Worm (Caenorhabditis elegans): ENCODE data around the gene F12E12.1.
"Not testable (repeated sequence)": the region's sequence is repeated elsewhere in the genome, so short reads cannot be mapped to it uniquely, and the experiment has no call there.

Gene F12E12.1

DNA sequence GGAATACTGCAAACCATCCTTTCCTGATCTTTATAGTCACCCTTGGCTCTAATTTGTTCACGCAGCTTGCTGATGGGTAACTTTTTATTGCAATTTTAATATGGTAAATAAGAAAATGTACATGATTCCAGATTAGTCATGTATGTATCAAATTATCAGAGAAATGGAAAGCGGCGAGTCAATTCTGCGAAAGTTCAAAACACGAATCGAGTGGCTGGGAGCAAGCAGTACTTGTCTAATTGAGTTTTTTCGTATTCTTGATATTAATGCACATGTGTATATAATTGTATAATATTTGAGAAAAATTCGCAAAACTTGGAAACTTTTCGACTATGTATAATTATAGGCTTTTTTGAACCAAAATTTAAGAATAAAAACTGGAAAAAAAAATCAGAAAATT is 17.3 kb downstream of the F12E12.1 start, which contains the start of gene T24E12.12:
T24E12.12 (plus strand) TSS at position 281 of the 400 bp plus-strand sequence.
- TF ChIP-seq aly-1 (tag; optimal IDR thresholded peaks at IDR 0.05) (no peak), ceh-13 (GFP tag; optimal IDR thresholded peaks at IDR 0.05) (no peak), flt-1 (GFP tag; IDR thresholded peaks at IDR 0.05) (no peak), pes-1 (GFP tag; IDR thresholded peaks at IDR 0.05) (no peak), sea-1 (GFP tag; conservative IDR thresholded peaks at IDR 0.05) (no peak), B0310.2 (tag; optimal IDR thresholded peaks at IDR 0.05) (no peak)

DNA sequence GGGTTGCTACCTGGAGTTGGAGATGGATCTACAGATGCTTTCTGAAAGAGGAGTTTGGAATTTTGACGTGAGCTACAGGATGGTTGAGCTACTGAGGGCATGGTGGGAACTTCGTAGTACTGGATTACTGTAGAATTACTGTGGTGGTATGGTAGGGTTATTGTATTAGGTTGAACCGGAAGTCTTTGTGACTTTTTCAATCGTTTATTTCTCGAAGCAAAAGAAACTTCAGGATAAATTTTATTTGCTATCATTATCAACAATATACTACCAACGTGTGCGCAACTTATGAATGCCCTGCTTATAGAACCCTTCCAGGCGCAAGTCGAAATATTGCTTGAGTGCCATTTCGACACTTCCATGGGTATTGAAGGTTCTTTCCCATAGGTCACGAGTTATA is 19.9 kb downstream of the F12E12.1 start, which contains the start of gene T24E12.6:
T24E12.6 (minus strand) TSS at position 101 of the 400 bp plus-strand sequence.
- TF ChIP-seq F13C5.2, aly-1, ets-7 (tag; optimal IDR thresholded peaks at IDR 0.05): not testable (repeated sequence)

DNA sequence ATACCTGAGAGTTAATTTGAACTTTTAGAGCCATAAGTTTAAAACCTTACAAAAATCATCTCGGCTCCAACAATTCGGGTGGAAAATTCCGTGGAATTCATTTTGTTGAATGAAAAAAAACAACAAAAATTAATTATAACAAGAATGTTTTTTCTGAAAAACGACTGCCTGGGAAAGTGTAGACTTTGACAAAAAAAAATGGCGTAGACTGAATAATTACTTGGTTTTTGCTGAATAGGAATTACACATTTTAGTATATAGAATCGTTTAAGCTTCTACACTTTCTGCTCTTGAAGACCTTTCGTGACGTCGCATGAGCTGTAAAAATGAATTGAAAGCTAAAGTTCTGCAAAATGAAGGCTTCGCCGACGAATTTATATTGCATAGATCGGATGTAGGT is 22.8 kb downstream of the F12E12.1 start, which contains the start of gene srx-112:
srx-112 (minus strand) TSS at position 101 of the 400 bp plus-strand sequence.
- no peak for TF ChIP-seq flt-1 (GFP tag; IDR thresholded peaks at IDR 0.05)
- TF ChIP-seq hmbx-1 (tag; optimal IDR thresholded peaks at IDR 0.05) = no peak
- no peak for TF ChIP-seq tbx-37 (GFP tag; conservative IDR thresholded peaks at IDR 0.05)
- TF ChIP-seq ceh-13 (GFP tag; optimal IDR thresholded peaks at IDR 0.05) = no peak
- no peak for TF ChIP-seq sea-1 (GFP tag; conservative IDR thresholded peaks at IDR 0.05)
- no peak for TF ChIP-seq tbx-11 (GFP tag; IDR thresholded peaks at IDR 0.05)

DNA sequence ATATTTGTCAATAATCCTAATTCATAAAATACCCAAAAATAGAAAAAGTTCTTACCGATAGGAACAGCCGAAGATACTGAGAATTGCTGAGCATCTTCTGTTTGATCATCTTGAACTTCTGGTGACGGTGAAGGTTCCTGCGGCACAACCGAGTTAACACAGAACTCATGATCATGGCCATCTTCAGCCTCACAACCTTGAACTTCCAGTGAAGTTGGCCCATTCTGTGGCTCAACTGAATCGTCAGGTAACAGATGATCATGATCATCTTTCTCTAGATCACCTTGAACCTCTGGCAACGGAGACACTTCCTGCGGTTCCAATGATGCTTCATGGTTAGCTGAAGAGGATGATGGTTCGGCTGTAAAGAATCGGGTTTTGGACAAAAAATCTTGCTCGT is 30.0 kb downstream of the F12E12.1 start:
- TF ChIP-seq ceh-13 (GFP tag; optimal IDR thresholded peaks at IDR 0.05) (no peak), F13C5.2 (tag; optimal IDR thresholded peaks at IDR 0.05) (no peak), ets-7 (tag; optimal IDR thresholded peaks at IDR 0.05) (no peak), ama-1 (optimal IDR thresholded peaks at IDR 0.05) (no peak), B0310.2 (tag; optimal IDR thresholded peaks at IDR 0.05) (no peak), ceh-36 (tag; optimal IDR thresholded peaks at IDR 0.05) (no peak), aly-1 (tag; optimal IDR thresholded peaks at IDR 0.05) (no peak), flt-1 (GFP tag; IDR thresholded peaks at IDR 0.05) (no peak), scrt-1 (GFP tag; IDR thresholded peaks at IDR 0.05) (no peak), hmg-4 (GFP tag; optimal IDR thresholded peaks at IDR 0.05) (no peak), tra-4 (tag; optimal IDR thresholded peaks at IDR 0.05) (no peak), pes-1 (GFP tag; IDR thresholded peaks at IDR 0.05) (no peak), sea-1 (GFP tag; conservative IDR thresholded peaks at IDR 0.05) (no peak), tbx-11 (GFP tag; IDR thresholded peaks at IDR 0.05) (no peak)

DNA sequence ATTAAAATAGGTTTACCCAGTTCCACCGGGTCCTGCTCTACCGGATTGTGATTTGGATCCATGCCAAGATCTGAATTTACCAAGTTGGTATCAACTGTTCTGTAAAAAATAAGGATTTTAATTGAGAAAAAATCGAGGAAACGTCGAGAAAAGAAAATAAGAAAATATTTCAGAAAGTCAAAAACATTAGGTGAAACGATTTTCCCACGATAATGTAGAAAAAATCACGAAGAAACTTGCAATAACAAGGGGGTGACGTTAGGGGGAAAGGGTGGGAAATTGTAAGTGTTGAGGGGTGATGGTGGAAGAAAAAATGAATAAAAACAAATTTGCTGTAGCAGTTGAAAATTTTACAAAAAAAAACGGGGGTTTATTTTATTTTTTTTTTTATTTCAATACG is 31.4 kb downstream of the F12E12.1 start, which contains the start of gene T24E12.10:
T24E12.10 (minus strand) TSS at position 101 of the 400 bp plus-strand sequence.
- TF ChIP-seq scrt-1 (GFP tag; IDR thresholded peaks at IDR 0.05) (no peak), ama-1 (optimal IDR thresholded peaks at IDR 0.05) (no peak), F13C5.2 (tag; optimal IDR thresholded peaks at IDR 0.05) (no peak), B0310.2 (tag; optimal IDR thresholded peaks at IDR 0.05) (no peak), ceh-36 (tag; optimal IDR thresholded peaks at IDR 0.05) (no peak)

DNA sequence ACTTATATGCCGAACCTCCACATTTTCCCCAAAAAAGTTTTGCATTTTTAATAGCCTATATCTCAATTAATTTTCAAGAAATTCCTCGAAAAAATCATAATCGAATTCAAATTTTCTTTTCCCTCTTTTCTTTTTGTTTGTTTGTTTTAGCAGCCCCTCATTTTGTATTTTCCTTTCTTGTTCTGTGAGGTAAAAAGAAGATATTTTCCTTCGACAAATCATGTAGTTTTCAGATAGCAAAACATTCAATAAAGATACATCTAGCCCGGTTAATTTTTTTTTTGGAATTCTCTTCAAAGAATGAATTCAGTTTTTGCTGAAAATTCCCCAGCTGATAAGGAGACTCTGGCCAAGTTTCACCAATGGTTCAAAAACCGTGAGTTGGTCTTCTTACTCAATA is 34.0 kb downstream of the F12E12.1 start, which contains the start of gene T24E12.3:
T24E12.3 (plus strand) TSS at position 301 of the 400 bp plus-strand sequence.
- TF ChIP-seq scrt-1 (GFP tag; IDR thresholded peaks at IDR 0.05) (no peak), aly-1 (tag; optimal IDR thresholded peaks at IDR 0.05) (no peak), sea-1 (GFP tag; conservative IDR thresholded peaks at IDR 0.05) (no peak), hnd-1 (tag; optimal IDR thresholded peaks at IDR 0.05) (no peak), ama-1 (optimal IDR thresholded peaks at IDR 0.05) (no peak), B0310.2 (tag; optimal IDR thresholded peaks at IDR 0.05) (no peak), tbx-37 (GFP tag; conservative IDR thresholded peaks at IDR 0.05) (no peak), hmg-4 (GFP tag; optimal IDR thresholded peaks at IDR 0.05) (no peak), ceh-13 (GFP tag; optimal IDR thresholded peaks at IDR 0.05) (no peak), F13C5.2 (tag; optimal IDR thresholded peaks at IDR 0.05) (no peak), tbx-11 (GFP tag; IDR thresholded peaks at IDR 0.05) (no peak), ets-7 (tag; optimal IDR thresholded peaks at IDR 0.05) (no peak), hmbx-1 (tag; optimal IDR thresholded peaks at IDR 0.05) (no peak), tra-4 (tag; optimal IDR thresholded peaks at IDR 0.05) (no peak), flt-1 (GFP tag; IDR thresholded peaks at IDR 0.05) (no peak), ceh-36 (tag; optimal IDR thresholded peaks at IDR 0.05) (no peak), pes-1 (GFP tag; IDR thresholded peaks at IDR 0.05) (no peak)

DNA sequence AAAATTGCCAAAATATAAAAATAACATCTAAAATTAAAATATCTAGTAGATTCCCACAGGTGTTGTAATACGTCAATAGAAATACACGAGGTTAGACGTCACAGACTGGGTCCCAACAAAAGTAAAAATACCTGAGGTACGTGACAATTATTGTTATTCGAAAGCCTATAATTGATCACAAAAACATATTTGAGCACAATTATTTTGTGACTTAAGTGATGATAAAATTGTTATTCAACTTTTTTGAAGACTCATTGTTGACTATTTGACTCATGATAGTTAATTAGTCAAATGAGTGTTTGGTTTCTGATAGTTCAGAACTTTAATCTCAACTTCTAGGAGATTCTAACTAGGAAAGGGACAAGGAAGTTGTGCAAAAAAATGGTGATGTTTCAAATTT is 36.1 kb downstream of the F12E12.1 start:
- TF ChIP-seq ama-1 (optimal IDR thresholded peaks at IDR 0.05) = no peak
- TF ChIP-seq F13C5.2 (tag; optimal IDR thresholded peaks at IDR 0.05) = no peak
- TF ChIP-seq ceh-13 (GFP tag; optimal IDR thresholded peaks at IDR 0.05) = no peak
- no peak for TF ChIP-seq hmbx-1 (tag; optimal IDR thresholded peaks at IDR 0.05)
- no peak for TF ChIP-seq hmg-4 (GFP tag; optimal IDR thresholded peaks at IDR 0.05)

DNA sequence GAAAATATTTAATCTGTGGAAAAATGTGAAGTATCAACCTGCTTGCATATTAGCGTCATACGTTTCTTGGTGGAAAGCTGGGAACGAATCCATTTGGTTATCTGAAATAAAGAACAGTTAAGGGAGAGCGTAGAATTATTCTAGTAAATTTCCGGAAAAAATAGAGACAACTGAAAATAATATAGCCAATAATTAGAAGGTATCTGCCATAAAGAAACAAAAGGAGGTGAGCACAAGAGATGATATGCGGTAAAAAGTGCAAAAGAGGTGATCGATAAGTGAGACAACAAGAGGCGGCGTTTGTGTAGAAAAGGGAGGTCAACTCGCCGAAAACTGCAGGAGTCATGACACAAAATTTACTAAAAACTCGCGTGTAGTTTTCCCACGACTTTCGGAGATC is 37.8 kb downstream of the F12E12.1 start, which contains the start of gene T24E12.11:
T24E12.11 (minus strand) TSS at position 101 of the 400 bp plus-strand sequence.
- no peak for TF ChIP-seq pes-1 (GFP tag; IDR thresholded peaks at IDR 0.05)

DNA sequence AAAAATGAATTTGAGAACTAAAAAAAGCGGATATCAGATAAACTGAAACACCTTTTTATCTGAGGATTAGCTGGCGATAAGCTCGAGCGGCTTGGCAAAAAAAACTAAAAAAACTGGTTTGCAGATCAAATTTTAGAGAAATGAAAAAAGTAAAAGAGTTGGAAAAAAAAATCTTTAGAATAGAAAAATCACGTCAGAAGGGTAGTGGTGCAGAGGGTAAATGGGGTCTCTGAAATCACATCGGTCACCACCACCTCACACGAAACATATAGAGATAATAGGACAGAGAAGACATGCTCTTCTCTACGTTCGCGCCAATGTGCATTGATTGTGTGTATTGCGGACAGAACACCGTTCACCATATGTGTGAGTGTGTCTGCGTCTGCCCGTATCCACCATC is 39.6 kb downstream of the F12E12.1 start:
- TF ChIP-seq aly-1 (tag; optimal IDR thresholded peaks at IDR 0.05) = no peak
- no peak for TF ChIP-seq flt-1 (GFP tag; IDR thresholded peaks at IDR 0.05)
- TF ChIP-seq tra-4 (tag; optimal IDR thresholded peaks at IDR 0.05) = no peak
- no peak for TF ChIP-seq tbx-37 (GFP tag; conservative IDR thresholded peaks at IDR 0.05)
- TF ChIP-seq ets-7 (tag; optimal IDR thresholded peaks at IDR 0.05) = no peak
- TF ChIP-seq hmbx-1 (tag; optimal IDR thresholded peaks at IDR 0.05) = no peak
- TF ChIP-seq ama-1 (optimal IDR thresholded peaks at IDR 0.05) = no peak
- TF ChIP-seq B0310.2 (tag; optimal IDR thresholded peaks at IDR 0.05) = no peak
- TF ChIP-seq ceh-36 (tag; optimal IDR thresholded peaks at IDR 0.05) = no peak
- TF ChIP-seq tbx-11 (GFP tag; IDR thresholded peaks at IDR 0.05) = no peak
- TF ChIP-seq F13C5.2 (tag; optimal IDR thresholded peaks at IDR 0.05) = no peak
- TF ChIP-seq ceh-13 (GFP tag; optimal IDR thresholded peaks at IDR 0.05) = no peak
- no peak for TF ChIP-seq scrt-1 (GFP tag; IDR thresholded peaks at IDR 0.05)
- TF ChIP-seq hmg-4 (GFP tag; optimal IDR thresholded peaks at IDR 0.05) = no peak
- TF ChIP-seq hnd-1 (tag; optimal IDR thresholded peaks at IDR 0.05) = no peak

Data from whole organism, early embryonic.